Worm (Caenorhabditis elegans) whole organism, L4 larva: ENCODE data around the gene spe-27.

Source experiments
- F10B5.3 ChIP-seq: sonication (generic microtip); optimal IDR thresholded peaks from 2 replicates; lab custom pipeline; 2016; ENCODE audit warnings: mild to moderate bottlenecking, missing genetic modification characterization, missing compliant biosample characterization
- T26A8.4 ChIP-seq: fragments of 200-800 bp; sonication (Bioruptor generic); IDR thresholded peaks from 2 replicates; pipeline ENCODE4 v1.3.6; 2022; ENCODE audit warnings: missing genetic modification characterization, missing compliant biosample characterization
- Y105C5A.15 ChIP-seq: fragments of 200-800 bp; sonication (Bioruptor generic); IDR thresholded peaks from 2 replicates; pipeline ENCODE4 v1.3.6; 2022; ENCODE audit warnings: missing genetic modification characterization, missing compliant biosample characterization
- Y48G9A.11 ChIP-seq: fragments of 200-800 bp; sonication (Bioruptor generic); IDR thresholded peaks from 2 replicates; pipeline ENCODE4 v1.3.6; 2022; ENCODE audit warnings: missing genetic modification reagents, missing genetic modification characterization, missing compliant biosample characterization
- ZK546.5 ChIP-seq, 2 experiments: sonication (generic microtip); optimal IDR thresholded peaks; 2 replicates each; lab custom pipeline; 2017; ENCODE audit warnings: missing biosample characterization in 2 of 2, missing genetic modification characterization in 2 of 2
- ceh-62 ChIP-seq: sonication (generic microtip); optimal IDR thresholded peaks from 2 replicates; lab custom pipeline; 2017; ENCODE audit warnings: missing biosample characterization, missing genetic modification characterization
- ctbp-1 ChIP-seq: fragments of 200-800 bp; sonication (Bioruptor generic); IDR thresholded peaks from 2 replicates; pipeline ENCODE4 v1.3.6; 2022; ENCODE audit warnings: missing genetic modification reagents, missing genetic modification characterization, missing compliant biosample characterization
- daf-8 ChIP-seq: fragments of 200-800 bp; sonication (Bioruptor generic); IDR thresholded peaks from 2 replicates; pipeline ENCODE4 v1.3.6; 2022; ENCODE audit warnings: missing genetic modification characterization, missing compliant biosample characterization
- dmd-6 ChIP-seq: fragments of 200-800 bp; sonication (Bioruptor generic); IDR thresholded peaks from 2 replicates; pipeline ENCODE4 v1.3.6; 2022; ENCODE audit warnings: missing genetic modification reagents, missing genetic modification characterization, missing compliant biosample characterization
- fkh-10 ChIP-seq: fragments of 150-350 bp; optimal IDR thresholded peaks from 2 replicates; lab custom pipeline; 2014; ENCODE audit warnings: missing biosample characterization, missing genetic modification reagents, missing genetic modification characterization
- gei-8 ChIP-seq: fragments of 200-800 bp; sonication (Bioruptor generic); optimal IDR thresholded peaks from 2 replicates; lab custom pipeline; 2018; ENCODE audit warnings: mild to moderate bottlenecking, missing genetic modification characterization, missing compliant biosample characterization
- madf-9 ChIP-seq: fragments of 200-800 bp; sonication (Bioruptor generic); conservative IDR thresholded peaks from 2 replicates; pipeline ENCODE4 v1.3.6; 2022; ENCODE audit warnings: missing genetic modification reagents, missing genetic modification characterization, missing compliant biosample characterization
- mdl-1 ChIP-seq, 2 experiments: fragments of 150-350 bp in 1 of 2; sonication (generic microtip) in 1 of 2; optimal IDR thresholded peaks; 2 replicates each; lab custom pipeline; 2014 to 2017; ENCODE audit warnings: missing biosample characterization in 2 of 2, missing genetic modification characterization in 2 of 2
- mep-1 ChIP-seq: fragments of 150-350 bp; sonication (generic microtip); optimal IDR thresholded peaks from 3 replicates; lab custom pipeline; 2014; ENCODE audit warnings: missing biosample characterization, missing genetic modification characterization
- mes-2 ChIP-seq: sonication (generic microtip); optimal IDR thresholded peaks from 2 replicates; lab custom pipeline; 2016; ENCODE audit warnings: missing genotype, mild to moderate bottlenecking, missing genetic modification characterization, missing compliant biosample characterization; ENCODE audit not compliant: poor library complexity, severe bottlenecking
- nhr-111 ChIP-seq: fragments of 200-800 bp; sonication (Bioruptor generic); optimal IDR thresholded peaks from 2 replicates; lab custom pipeline; 2018; ENCODE audit warnings: mild to moderate bottlenecking, missing genetic modification characterization, missing compliant biosample characterization
- nhr-48 ChIP-seq: sonication (generic microtip); optimal IDR thresholded peaks from 2 replicates; lab custom pipeline; 2016; ENCODE audit warnings: mild to moderate bottlenecking, missing genetic modification characterization, missing compliant biosample characterization
- snpc-1.2 ChIP-seq: fragments of 200-800 bp; sonication (Bioruptor generic); IDR thresholded peaks from 2 replicates; pipeline ENCODE4 v1.3.6; 2022; ENCODE audit warnings: missing genetic modification reagents, missing genetic modification characterization, missing compliant biosample characterization
- spr-3 ChIP-seq: fragments of 200-800 bp; sonication (Bioruptor generic); optimal IDR thresholded peaks from 2 replicates; lab custom pipeline; 2018; ENCODE audit warnings: mild to moderate bottlenecking, missing genetic modification characterization, missing compliant biosample characterization
- tag-97 ChIP-seq: fragments of 200-800 bp; sonication (Bioruptor generic); IDR thresholded peaks from 2 replicates; pipeline ENCODE4 v1.3.6; 2022; ENCODE audit warnings: missing genetic modification characterization, missing compliant biosample characterization
- unc-130 ChIP-seq: sonication (generic microtip); optimal IDR thresholded peaks from 2 replicates; lab custom pipeline; 2016; ENCODE audit warnings: missing genetic modification reagents, missing genetic modification characterization, missing compliant biosample characterization
- unc-62 ChIP-seq, 3 experiments: fragments of 150-350 bp in 1 of 3; sonication (generic microtip); optimal IDR thresholded peaks in 2 of 3; peaks in 1 of 3; 1 replicate in 1 of 3; 2 replicates in 2 of 3; lab custom pipeline; 2014 to 2017; ENCODE audit warnings: missing biosample characterization in 3 of 3, missing genetic modification characterization in 3 of 3, missing genetic modification reagents in 3 of 3, missing genotype in 1 of 3
- vab-7 ChIP-seq: fragments of 200-800 bp; sonication (Bioruptor generic); IDR thresholded peaks from 2 replicates; pipeline ENCODE4 v1.3.6; 2022; ENCODE audit warnings: missing genetic modification reagents, missing genetic modification characterization, missing compliant biosample characterization
- zfp-2 ChIP-seq: sonication (generic microtip); optimal IDR thresholded peaks from 2 replicates; lab custom pipeline; 2016; ENCODE audit warnings: mild to moderate bottlenecking, missing genetic modification characterization, missing compliant biosample characterization
- zip-11 ChIP-seq: fragments of 200-800 bp; sonication (Bioruptor generic); IDR thresholded peaks from 2 replicates; pipeline ENCODE4 v1.3.6; 2022; ENCODE audit warnings: missing genetic modification characterization, missing compliant biosample characterization
- zip-2 ChIP-seq: fragments of 150-350 bp; optimal IDR thresholded peaks from 2 replicates; lab custom pipeline; 2014; ENCODE audit warnings: missing biosample characterization, missing genetic modification characterization

spe-27 gene

ce11 chrIV:5885180-5885887 is 19.6 kb upstream of the spe-27 start, which contains the start of gene glf-1:
glf-1 (plus strand) TSS chrIV:5885835.
- no peak for TF ChIP-seq F10B5.3
- TF ChIP-seq unc-62 (GFP tag; optimal IDR thresholded peaks at IDR 0.05 in 1 of 2; lab: Kevin White, UChicago) = peak in 1 of 2 experiments; percentile 29
- TF ChIP-seq unc-62 (tag; optimal IDR thresholded peaks at IDR 0.05; lab: Kevin White, UChicago) = no peak

ce11 chrIV:5884500-5884899 is 18.8 kb upstream of the spe-27 start, which contains the start of gene H04M03.11:
H04M03.11 (minus strand) TSS chrIV:5884600.
- no peak for TF ChIP-seq zfp-2
- no peak for TF ChIP-seq mdl-1 (tag; optimal IDR thresholded peaks at IDR 0.05; lab: Kevin White, UChicago)
- TF ChIP-seq nhr-111 (GFP tag; lab: Kevin White, UChicago) = no peak
- no peak for TF ChIP-seq mes-2 (tag; lab: Kevin White, UChicago)
- no peak for TF ChIP-seq daf-8 (GFP tag; lab: Robert Waterston, UW)
- no peak for TF ChIP-seq zip-11 (GFP tag; lab: Robert Waterston, UW)
- TF ChIP-seq tag-97 = no peak
- TF ChIP-seq ZK546.5 (tag; optimal IDR thresholded peaks at IDR 0.05; lab: Kevin White, UChicago) = no peak
- TF ChIP-seq zip-2 = no peak

- TF ChIP-seq nhr-48 (no peak), F10B5.3 (no peak), unc-130 (GFP tag; lab: Kevin White, UChicago) (no peak), mdl-1 (tag; optimal IDR thresholded peaks at IDR 0.05; lab: Kevin White, UChicago) (no peak), ceh-62 (no peak)
These were observed 14.1 kb upstream of the spe-27 start, which contains the start of gene srv-22 for ce11 chrIV:5879853-5880252. srv-22 (minus strand) TSS chrIV:5879953.

ce11 chrIV:5877246-5877645 is 11.5 kb upstream of the spe-27 start, which contains the start of gene srv-21:
srv-21 (minus strand) TSS chrIV:5877346.
- no peak for TF ChIP-seq snpc-1.2 (GFP tag; lab: Robert Waterston, UW)
- TF ChIP-seq Y48G9A.11 (GFP tag; lab: Robert Waterston, UW) = no peak
- no peak for TF ChIP-seq T26A8.4 (GFP tag; lab: Robert Waterston, UW)
- TF ChIP-seq nhr-48 = no peak
- TF ChIP-seq vab-7 (GFP tag; lab: Robert Waterston, UW) = no peak
- no peak for TF ChIP-seq mdl-1 (tag; optimal IDR thresholded peaks at IDR 0.05; lab: Kevin White, UChicago)
- TF ChIP-seq fkh-10 = no peak

- TF ChIP-seq zip-2 (no peak), dmd-6 (GFP tag; lab: Robert Waterston, UW) (no peak), mep-1 (tag; lab: Kevin White, UChicago) (no peak), gei-8 (GFP tag; lab: Kevin White, UChicago) (no peak), zfp-2 (no peak), spr-3 (no peak), nhr-111 (GFP tag; lab: Kevin White, UChicago) (no peak), madf-9 (no peak), Y105C5A.15 (GFP tag; lab: Robert Waterston, UW) (no peak)
These were observed 8.1 kb upstream of the spe-27 start, which contains the start of gene srv-19 for ce11 chrIV:5873825-5874224. srv-19 (minus strand) TSS chrIV:5873925.

ce11 chrIV:5870072-5870471 is 4.4 kb upstream of the spe-27 start, which contains the start of gene srv-17:
srv-17 (minus strand) TSS chrIV:5870172.
- no peak for TF ChIP-seq ctbp-1 (GFP tag; lab: Robert Waterston, UW)

ce11 chrIV:5869354-5869753 is 3.6 kb upstream of the spe-27 start:
- peak in 1 of 2 experiments; percentile 53 for TF ChIP-seq unc-62 (GFP tag; optimal IDR thresholded peaks at IDR 0.05 in 1 of 2; lab: Kevin White, UChicago)
- no peak for TF ChIP-seq unc-62 (tag; optimal IDR thresholded peaks at IDR 0.05; lab: Kevin White, UChicago)
- no peak for TF ChIP-seq vab-7 (GFP tag; lab: Robert Waterston, UW)
